Worm (Caenorhabditis elegans) whole organism, L3 larva: ENCODE data around the gene D2089.3.
A peak's percentile ranks its signal among the peaks of the same experiment; 100 is the strongest.

ENCODE experiments used
- ZK546.5 ChIP-seq: sonication (generic microtip); optimal IDR thresholded peaks from 2 replicates; lab custom pipeline; 2017; ENCODE audit warnings: missing biosample characterization, missing genetic modification characterization
- aly-2 ChIP-seq: fragments of 150-350 bp; optimal IDR thresholded peaks from 2 replicates; lab custom pipeline; 2014; ENCODE audit warnings: missing biosample characterization, missing genetic modification characterization
- ama-1 ChIP-seq: fragments of 150-350 bp; optimal IDR thresholded peaks from 2 replicates; lab custom pipeline; 2018
- ceh-16 ChIP-seq: sonication (generic microtip); optimal IDR thresholded peaks from 2 replicates; lab custom pipeline; 2017; ENCODE audit warnings: missing biosample characterization, missing genetic modification characterization
- ceh-82 ChIP-seq: fragments of 150-350 bp; optimal IDR thresholded peaks from 2 replicates; lab custom pipeline; 2014; ENCODE audit warnings: missing biosample characterization, missing genetic modification characterization
- daf-12 ChIP-seq: fragments of 150-350 bp; optimal IDR thresholded peaks from 2 replicates; lab custom pipeline; 2014; ENCODE audit warnings: missing biosample characterization, missing genetic modification reagents, missing genetic modification characterization
- egl-5 ChIP-seq: fragments of 150-350 bp; optimal IDR thresholded peaks from 2 replicates; lab custom pipeline; 2017; ENCODE audit warnings: missing biosample characterization, missing genetic modification reagents, missing genetic modification characterization, inconsistent platforms
- elt-1 ChIP-seq: fragments of 150-350 bp; optimal IDR thresholded peaks from 2 replicates; lab custom pipeline; 2014; ENCODE audit warnings: missing biosample characterization, missing genetic modification characterization
- elt-2 ChIP-seq: sonication (generic microtip); optimal IDR thresholded peaks from 2 replicates; lab custom pipeline; 2016; ENCODE audit warnings: missing genetic modification reagents, mild to moderate bottlenecking, missing genetic modification characterization, missing compliant biosample characterization
- elt-3 ChIP-seq, 3 experiments: fragments of 150-350 bp in 1 of 3; sonication (generic microtip) in 2 of 3; optimal IDR thresholded peaks; 2 replicates in 2 of 3; 4 replicates in 1 of 3; lab custom pipeline; 2014 to 2017; ENCODE audit warnings: missing biosample characterization in 3 of 3, missing genetic modification characterization in 3 of 3
- eor-1 ChIP-seq, 2 experiments: fragments of 150-350 bp; optimal IDR thresholded peaks; 2 replicates each; lab custom pipeline; 2014 to 2018; ENCODE audit warnings: missing biosample characterization in 2 of 2, missing genetic modification characterization in 2 of 2
- fos-1 ChIP-seq: fragments of 150-350 bp; optimal IDR thresholded peaks from 2 replicates; lab custom pipeline; 2014; ENCODE audit warnings: missing biosample characterization, missing genetic modification characterization
- hmg-11 ChIP-seq: sonication (generic microtip); optimal IDR thresholded peaks from 2 replicates; lab custom pipeline; 2016; ENCODE audit warnings: missing genetic modification characterization, missing compliant biosample characterization
- jun-1 ChIP-seq: fragments of 150-350 bp; optimal IDR thresholded peaks from 2 replicates; lab custom pipeline; 2014; ENCODE audit warnings: missing biosample characterization, missing genetic modification reagents, missing genetic modification characterization
- lin-15B ChIP-seq: fragments of 150-350 bp; optimal IDR thresholded peaks from 2 replicates; lab custom pipeline; 2014; ENCODE audit warnings: missing biosample characterization, missing genetic modification characterization
- lin-39 ChIP-seq: fragments of 150-350 bp; optimal IDR thresholded peaks from 2 replicates; lab custom pipeline; 2018; ENCODE audit warnings: missing biosample characterization, missing genetic modification reagents, missing genetic modification characterization
- lsy-12 ChIP-seq: sonication (generic microtip); optimal IDR thresholded peaks from 2 replicates; lab custom pipeline; 2016; ENCODE audit warnings: mild to moderate bottlenecking, missing genetic modification characterization, missing compliant biosample characterization
- mdl-1 ChIP-seq: fragments of 150-350 bp; optimal IDR thresholded peaks from 2 replicates; lab custom pipeline; 2014; ENCODE audit warnings: missing biosample characterization, missing genetic modification characterization
- nfya-1 ChIP-seq: sonication (generic microtip); optimal IDR thresholded peaks from 2 replicates; lab custom pipeline; 2017; ENCODE audit warnings: missing genetic modification characterization, mild to moderate bottlenecking, missing compliant biosample characterization, antibody characterized with exemption, moderate library complexity; ENCODE audit not compliant: insufficient read depth
- nhr-12 ChIP-seq: fragments of 150-350 bp; optimal IDR thresholded peaks from 2 replicates; lab custom pipeline; 2014; ENCODE audit warnings: missing biosample characterization, missing genetic modification characterization
- nhr-23 ChIP-seq: fragments of 150-350 bp; optimal IDR thresholded peaks from 2 replicates; lab custom pipeline; 2014; ENCODE audit warnings: missing biosample characterization, missing genetic modification reagents, missing genetic modification characterization
- nhr-237 ChIP-seq: fragments of 150-350 bp; optimal IDR thresholded peaks from 2 replicates; lab custom pipeline; 2014; ENCODE audit warnings: missing biosample characterization, missing genetic modification characterization
- nhr-43 ChIP-seq: sonication (generic microtip); optimal IDR thresholded peaks from 2 replicates; lab custom pipeline; 2016; ENCODE audit warnings: mild to moderate bottlenecking, missing genetic modification characterization, missing compliant biosample characterization; ENCODE audit not compliant: poor library complexity, severe bottlenecking
- nhr-76 ChIP-seq: fragments of 150-350 bp; sonication (generic microtip); optimal IDR thresholded peaks from 5 replicates; lab custom pipeline; 2014; ENCODE audit warnings: missing biosample characterization, missing genetic modification characterization
- nhr-77 ChIP-seq: fragments of 150-350 bp; optimal IDR thresholded peaks from 2 replicates; lab custom pipeline; 2014; ENCODE audit warnings: missing biosample characterization, missing genetic modification characterization
- pha-4 ChIP-seq: fragments of 150-350 bp; optimal IDR thresholded peaks from 2 replicates; lab custom pipeline; 2014; ENCODE audit warnings: missing biosample characterization, missing genetic modification reagents, missing genetic modification characterization
- pqm-1 ChIP-seq: fragments of 150-350 bp; optimal IDR thresholded peaks from 2 replicates; lab custom pipeline; 2017; ENCODE audit warnings: missing biosample characterization, missing genetic modification characterization, inconsistent platforms
- sea-2 ChIP-seq: fragments of 150-350 bp; sonication (generic microtip); optimal IDR thresholded peaks from 4 replicates; lab custom pipeline; 2014; ENCODE audit warnings: missing biosample characterization, missing genetic modification reagents, missing genetic modification characterization
- skn-1 ChIP-seq: fragments of 150-350 bp; optimal IDR thresholded peaks from 2 replicates; lab custom pipeline; 2014; ENCODE audit warnings: missing biosample characterization, missing genetic modification characterization
- snpc-4 ChIP-seq: fragments of 150-350 bp; optimal IDR thresholded peaks from 2 replicates; lab custom pipeline; 2014; ENCODE audit warnings: missing biosample characterization, missing genetic modification characterization
- tbx-2 ChIP-seq: sonication (generic microtip); optimal IDR thresholded peaks from 2 replicates; lab custom pipeline; 2016; ENCODE audit warnings: mild to moderate bottlenecking, missing genetic modification characterization, missing compliant biosample characterization
- zag-1 ChIP-seq: fragments of 150-350 bp; optimal IDR thresholded peaks from 2 replicates; lab custom pipeline; 2014; ENCODE audit warnings: missing biosample characterization, missing genetic modification characterization
- ztf-11 ChIP-seq: fragments of 150-350 bp; optimal IDR thresholded peaks from 2 replicates; lab custom pipeline; 2014; ENCODE audit warnings: missing biosample characterization, missing genetic modification characterization
- ztf-4 ChIP-seq: fragments of 150-350 bp; optimal IDR thresholded peaks from 2 replicates; lab custom pipeline; 2014; ENCODE audit warnings: missing biosample characterization, missing genetic modification characterization

Gene D2089.3

DNA sequence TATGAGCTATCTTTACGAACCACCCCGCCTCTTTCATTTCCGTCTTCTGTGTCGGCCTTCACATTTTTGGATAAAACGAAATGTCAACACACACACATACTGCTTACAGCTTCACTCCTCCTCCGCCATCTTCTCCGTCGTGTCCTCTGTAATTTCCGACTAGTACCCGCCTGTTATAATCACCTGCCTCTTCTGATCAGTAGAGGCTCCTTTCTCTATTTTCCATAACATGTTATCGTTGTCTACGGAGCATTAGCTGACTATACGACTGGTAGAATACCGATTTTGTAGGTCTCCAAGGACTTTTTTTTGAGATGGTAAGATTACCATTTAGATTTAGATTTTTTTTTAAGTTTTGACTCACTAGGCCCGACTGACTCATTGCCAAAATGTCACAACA, 20.0 kb upstream of the D2089.3 start:
- no peak for TF ChIP-seq pha-4 (tag; lab: Kevin White, UChicago)
- no peak for TF ChIP-seq skn-1 (tag; lab: Kevin White, UChicago)
- TF ChIP-seq ztf-4 (tag; lab: Kevin White, UChicago): no peak
- TF ChIP-seq ceh-16 (tag; lab: Kevin White, UChicago): no peak
- TF ChIP-seq mdl-1 (tag; lab: Kevin White, UChicago): no peak
- TF ChIP-seq sea-2: no peak
- no peak for TF ChIP-seq tbx-2 (tag; lab: Kevin White, UChicago)
- TF ChIP-seq nhr-43 (tag; lab: Kevin White, UChicago): no peak
- no peak for TF ChIP-seq nhr-77 (tag; lab: Kevin White, UChicago)
- no peak for TF ChIP-seq eor-1 (tag; optimal IDR thresholded peaks at IDR 0.05; lab: Kevin White, UChicago)
- no peak for TF ChIP-seq lin-39 (tag; lab: Kevin White, UChicago)
- no peak for TF ChIP-seq ZK546.5 (tag; lab: Kevin White, UChicago)
- no peak for TF ChIP-seq elt-2 (tag; lab: Kevin White, UChicago)
- no peak for TF ChIP-seq lin-15B
- no peak for TF ChIP-seq pqm-1 (tag; lab: Kevin White, UChicago)
- TF ChIP-seq lsy-12 (tag; lab: Kevin White, UChicago): no peak
- TF ChIP-seq, all 47 proteins: peak for 0

ce11 chrII:10680614-10681013, 15.7 kb upstream of the D2089.3 start:
- TF ChIP-seq nhr-12 (tag; lab: Kevin White, UChicago) (no peak), nhr-76 (tag; lab: Kevin White, UChicago) (no peak), eor-1 (tag; optimal IDR thresholded peaks at IDR 0.05; lab: Kevin White, UChicago) (no peak), egl-5 (tag; lab: Kevin White, UChicago) (no peak)

DNA sequence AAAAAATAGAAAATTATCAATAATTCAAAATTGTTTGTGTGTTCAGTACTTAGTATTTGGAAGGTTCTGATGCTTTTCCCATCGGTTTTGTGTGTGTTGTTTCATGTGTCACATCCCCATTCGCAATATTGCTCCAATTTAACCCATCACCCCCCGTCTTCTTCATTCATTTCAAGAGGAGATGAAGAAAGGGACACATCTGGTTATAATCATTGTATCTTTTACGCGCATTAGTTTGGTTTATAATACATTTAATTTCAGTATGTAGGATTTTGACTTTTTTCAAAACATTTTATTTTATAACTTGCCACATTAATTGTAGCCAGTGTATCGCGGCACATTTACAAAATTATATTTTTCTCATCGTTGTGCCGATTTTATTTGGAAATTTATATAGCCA, 15.2 kb upstream of the D2089.3 start:
- TF ChIP-seq tbx-2 (tag; lab: Kevin White, UChicago) (no peak), nhr-237 (tag; lab: Kevin White, UChicago) (no peak), jun-1 (no peak), skn-1 (tag; lab: Kevin White, UChicago) (no peak)

- TF ChIP-seq snpc-4 (tag; lab: Kevin White, UChicago) (no peak), zag-1 (tag; lab: Kevin White, UChicago) (no peak), lin-39 (tag; lab: Kevin White, UChicago) (no peak), daf-12 (no peak), eor-1 (tag; optimal IDR thresholded peaks at IDR 0.05; lab: Kevin White, UChicago) (no peak), lsy-12 (tag; lab: Kevin White, UChicago) (no peak), ztf-4 (tag; lab: Kevin White, UChicago) (no peak), fos-1 (tag; lab: Kevin White, UChicago) (no peak), nhr-23 (no peak), nfya-1 (tag; lab: Kevin White, UChicago) (no peak), hmg-11 (tag; lab: Kevin White, UChicago) (no peak)
Measured at ce11 chrII:10675302-10675701, 10.4 kb upstream of the D2089.3 start, which contains the start of gene ptb-1. TSS of gene ptb-1 (plus strand) at chrII:10675602.

DNA sequence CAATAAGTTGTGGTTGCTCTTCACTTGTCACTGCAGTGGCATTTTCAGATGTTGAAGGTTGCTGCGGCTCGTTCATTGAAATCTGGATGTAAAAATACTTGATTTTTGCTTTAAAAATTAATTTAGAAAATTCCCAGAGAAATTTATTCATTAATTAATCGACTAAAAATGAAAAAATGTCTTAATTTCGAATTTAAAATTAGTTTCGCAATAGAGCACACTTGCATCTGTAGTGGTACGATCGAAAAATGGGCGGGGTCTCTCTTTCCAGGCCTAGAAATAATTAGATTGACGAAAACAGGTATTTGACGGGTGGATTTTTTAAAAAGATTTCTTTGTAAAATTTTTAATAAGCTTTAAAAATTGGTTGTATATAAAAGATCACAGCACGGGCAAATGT, 2.2 kb downstream of the D2089.3 start, which contains the start of gene D2089.8:
Gene D2089.8 (minus strand): TSS at position 84 of the 400 bp plus-strand sequence.
- TF ChIP-seq zag-1 (tag; lab: Kevin White, UChicago) (no peak), pqm-1 (tag; lab: Kevin White, UChicago) (no peak), lin-15B (no peak), ceh-82 (tag; lab: Kevin White, UChicago) (no peak), elt-3 (tag; optimal IDR thresholded peaks at IDR 0.05; lab: Kevin White, UChicago) (no peak), nfya-1 (tag; lab: Kevin White, UChicago) (peak; percentile 18), pha-4 (tag; lab: Kevin White, UChicago) (peak; percentile 43), aly-2 (tag; lab: Kevin White, UChicago) (no peak), ama-1 (lab: Kevin White, UChicago) (no peak), ztf-11 (tag; lab: Kevin White, UChicago) (no peak), elt-1 (tag; lab: Kevin White, UChicago) (no peak), jun-1 (no peak), snpc-4 (tag; lab: Kevin White, UChicago) (no peak), lin-39 (tag; lab: Kevin White, UChicago) (no peak)
